Worm (Caenorhabditis elegans) whole organism, L4/young adult: ENCODE results near the gene F31F6.3.

ENCODE experiments used
- W03F9.2 ChIP-seq: fragments of 150-350 bp; optimal IDR thresholded peaks from 2 replicates; lab custom pipeline; 2014; ENCODE audit warnings: missing biosample characterization, missing genetic modification characterization
- dao-5 ChIP-seq: sonication (generic microtip); optimal IDR thresholded peaks from 2 replicates; lab custom pipeline; 2016; ENCODE audit warnings: missing genotype, missing genetic modification characterization, moderate library complexity, missing compliant biosample characterization
- him-1 ChIP-seq: sonication (generic microtip); optimal IDR thresholded peaks from 2 replicates; lab custom pipeline; 2016; ENCODE audit warnings: missing genotype, missing genetic modification reagents, missing genetic modification characterization, missing compliant biosample characterization

F31F6.3 gene

ce11 chrX:14881119-14881518, 8.5 kb upstream of the F31F6.3 start, which contains the start of gene flp-8:
flp-8 (plus strand) TSS chrX:14881419.
- TF ChIP-seq W03F9.2 (tag; lab: Kevin White, UChicago) (no peak), him-1 (tag; lab: Kevin White, UChicago) (no peak), dao-5 (tag; lab: Kevin White, UChicago) (no peak)

ce11 chrX:14877691-14878090, 5.0 kb upstream of the F31F6.3 start:
- TF ChIP-seq dao-5 (tag; lab: Kevin White, UChicago) (no peak), him-1 (tag; lab: Kevin White, UChicago) (no peak), W03F9.2 (tag; lab: Kevin White, UChicago) (no peak)

DNA sequence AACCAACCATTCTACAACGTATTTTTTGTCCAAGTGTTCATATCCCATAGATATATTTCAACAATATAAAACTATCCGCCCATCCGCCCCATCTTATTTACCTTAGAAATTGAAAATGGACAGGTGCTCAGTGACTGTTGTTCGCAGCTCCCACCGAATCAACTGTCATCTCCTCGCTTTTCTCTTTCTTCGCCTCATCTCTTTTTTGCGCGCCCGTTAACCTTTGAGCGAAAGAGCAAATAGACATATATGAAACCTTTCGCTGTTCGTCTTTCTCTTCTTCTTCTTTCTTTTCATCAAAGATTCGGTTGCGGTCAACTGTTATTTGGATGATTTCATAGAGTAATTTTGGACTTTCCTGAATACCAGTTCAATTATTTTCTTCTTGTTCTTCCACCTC, 3.0 kb upstream of the F31F6.3 start, which contains the start of gene sssh-1:
Gene sssh-1, plus strand, starts transcription at position 301 of the 400 bp plus-strand sequence.
- no peak for TF ChIP-seq W03F9.2 (tag; lab: Kevin White, UChicago)
- no peak for TF ChIP-seq him-1 (tag; lab: Kevin White, UChicago)
- no peak for TF ChIP-seq dao-5 (tag; lab: Kevin White, UChicago)

- TF ChIP-seq him-1 (tag; lab: Kevin White, UChicago) = no peak
- TF ChIP-seq W03F9.2 (tag; lab: Kevin White, UChicago) = no peak
- TF ChIP-seq dao-5 (tag; lab: Kevin White, UChicago) = no peak
These were observed 887 bp downstream of the F31F6.3 start, which contains the start of gene F31F6.2 for ce11 chrX:14871780-14872179. F31F6.2 (minus strand) TSS chrX:14871880.

ce11 chrX:14868200-14868599, 4.5 kb downstream of the F31F6.3 start, which contains the start of gene F31F6.1:
F31F6.1 (minus strand) TSS chrX:14868300.
- TF ChIP-seq dao-5 (tag; lab: Kevin White, UChicago) (no peak), him-1 (tag; lab: Kevin White, UChicago) (no peak), W03F9.2 (tag; lab: Kevin White, UChicago) (no peak)

- TF ChIP-seq W03F9.2 (tag; lab: Kevin White, UChicago) (no peak), dao-5 (tag; lab: Kevin White, UChicago) (no peak), him-1 (tag; lab: Kevin White, UChicago) (no peak)
These were observed 6.9 kb downstream of the F31F6.3 start, which contains the start of gene C27C12.3 for ce11 chrX:14865744-14866143. C27C12.3 (minus strand) TSS chrX:14865844.

ce11 chrX:14861752-14862151, 10.9 kb downstream of the F31F6.3 start, which contains the start of gene dmd-4:
dmd-4 (minus strand) TSS chrX:14861852.
- TF ChIP-seq him-1 (tag; lab: Kevin White, UChicago) (no peak), W03F9.2 (tag; lab: Kevin White, UChicago) (no peak), dao-5 (tag; lab: Kevin White, UChicago) (no peak)

- TF ChIP-seq him-1 (tag; lab: Kevin White, UChicago) = peak; percentile 63
- no peak for TF ChIP-seq dao-5 (tag; lab: Kevin White, UChicago)
- no peak for TF ChIP-seq W03F9.2 (tag; lab: Kevin White, UChicago)
These were observed 18.9 kb downstream of the F31F6.3 start, which contains the start of the genes C27C12.1 and C27C12.4 for ce11 chrX:14853712-14854217. C27C12.1 (minus strand) TSS chrX:14853762. C27C12.4 (plus strand) TSS chrX:14854086.

- TF ChIP-seq dao-5 (tag; lab: Kevin White, UChicago) (no peak), him-1 (tag; lab: Kevin White, UChicago) (no peak), W03F9.2 (tag; lab: Kevin White, UChicago) (no peak)
These were observed 20.8 kb downstream of the F31F6.3 start for ce11 chrX:14851904-14852303.

DNA sequence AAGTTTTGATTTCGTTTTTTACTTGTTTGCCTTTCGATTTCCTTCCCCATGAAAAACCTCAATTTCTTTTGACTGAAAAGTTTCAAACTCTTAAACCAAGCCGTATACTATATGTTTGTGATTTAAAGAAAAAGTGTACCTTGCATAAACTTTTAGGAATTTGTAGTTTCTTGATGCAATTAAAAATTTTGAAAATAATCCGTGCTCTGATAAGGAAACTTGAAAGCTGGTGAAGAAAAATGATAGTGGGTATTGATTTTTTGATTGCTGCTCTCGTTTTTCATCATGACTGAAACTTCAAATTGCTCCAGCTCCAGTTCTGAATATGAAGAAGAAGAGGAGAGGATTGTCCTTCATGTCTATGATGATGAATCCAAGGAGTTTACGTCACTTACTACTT, 23.6 kb downstream of the F31F6.3 start, which contains the start of gene acd-3:
Gene acd-3, plus strand, starts transcription at position 222 of the 400 bp plus-strand sequence.
- TF ChIP-seq him-1 (tag; lab: Kevin White, UChicago) = no peak
- no peak for TF ChIP-seq dao-5 (tag; lab: Kevin White, UChicago)
- no peak for TF ChIP-seq W03F9.2 (tag; lab: Kevin White, UChicago)

DNA sequence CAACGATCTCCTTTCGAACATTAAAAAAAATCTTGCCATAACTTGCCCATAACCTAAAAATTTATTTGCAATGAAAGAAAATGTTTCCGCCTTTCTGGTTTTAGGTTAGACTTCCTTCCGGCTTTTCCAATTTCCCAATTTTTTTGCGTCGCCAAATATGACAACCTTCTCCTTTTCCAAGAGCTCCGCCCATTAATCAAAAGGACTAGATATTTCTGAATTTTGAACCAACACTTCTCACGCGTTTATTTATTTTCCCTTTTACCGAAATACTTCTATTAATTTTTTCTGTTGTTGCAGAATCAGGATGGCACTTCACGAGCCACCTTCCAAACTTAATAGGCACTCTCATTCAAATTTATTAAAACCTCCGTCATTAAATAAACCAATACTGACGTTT, 27.0 kb downstream of the F31F6.3 start, which contains the start of gene egrh-1:
Gene egrh-1, plus strand, starts transcription at position 301 of the 400 bp plus-strand sequence.
- TF ChIP-seq dao-5 (tag; lab: Kevin White, UChicago) = no peak
- TF ChIP-seq W03F9.2 (tag; lab: Kevin White, UChicago) = no peak
- no peak for TF ChIP-seq him-1 (tag; lab: Kevin White, UChicago)

ce11 chrX:14844481-14844880, 28.2 kb downstream of the F31F6.3 start:
- TF ChIP-seq him-1 (tag; lab: Kevin White, UChicago) (no peak), dao-5 (tag; lab: Kevin White, UChicago) (no peak), W03F9.2 (tag; lab: Kevin White, UChicago) (no peak)

- no peak for TF ChIP-seq dao-5 (tag; lab: Kevin White, UChicago)
- no peak for TF ChIP-seq W03F9.2 (tag; lab: Kevin White, UChicago)
- TF ChIP-seq him-1 (tag; lab: Kevin White, UChicago) = no peak
These were observed 29.8 kb downstream of the F31F6.3 start for ce11 chrX:14842846-14843369.
